Fruit fly (Drosophila melanogaster): ENCODE results near the gene Prx3.

- no peak for TF ChIP-seq CG7045 (GFP tag; optimal IDR thresholded peaks at IDR 0.05)
- no peak for TF ChIP-seq cnc (optimal IDR thresholded peaks at IDR 0.05)
- no peak for TF ChIP-seq CG12768 (GFP tag; optimal IDR thresholded peaks at IDR 0.05)
- no peak for TF ChIP-seq bab1 (GFP tag; optimal IDR thresholded peaks at IDR 0.05)
Observed at dm6 chr3R:17566619-17567489, 20.5 kb upstream of the Prx3 start.

Measured in whole organism, adult.